Fruit fly (Drosophila melanogaster): ENCODE data around the gene Or67c.

Gene Or67c

DNA sequence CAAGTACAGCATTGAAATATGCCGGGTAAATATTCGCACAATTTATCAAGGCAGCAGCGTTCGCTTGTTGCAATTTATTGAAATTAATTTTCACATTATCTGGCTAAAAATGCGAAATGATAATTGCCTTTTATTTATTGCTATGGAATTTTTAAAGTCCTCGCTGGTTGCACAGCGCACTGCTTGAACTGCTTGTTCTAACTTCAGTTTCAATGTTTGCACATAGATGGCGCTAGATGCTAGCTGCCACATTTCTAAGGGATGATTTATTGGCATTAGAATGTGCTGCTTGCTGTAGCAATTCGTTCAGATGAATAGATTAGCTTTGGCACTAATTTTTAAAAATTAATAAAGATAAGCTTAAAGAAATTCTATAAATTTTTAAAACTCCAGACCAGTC is 40.4 kb upstream of the Or67c start (continued):
- TF ChIP-seq chif (GFP tag; optimal IDR thresholded peaks at IDR 0.05) = peak in 1 of 2 experiments; percentile 54
- peak in 1 of 2 experiments; percentile 11 for TF ChIP-seq tll (GFP tag; optimal IDR thresholded peaks at IDR 0.05)
- TF ChIP-seq Med (GFP tag) = no peak
- 0 out of 3 replicates have a peak, but pooled peaks have one; percentile 23 for TF ChIP-seq Opbp (GFP tag; IDR thresholded peaks at IDR 0.05; ENCODE audit: partially characterized antibody)
- TF ChIP-seq ttk (GFP tag; IDR thresholded peaks at IDR 0.05) = 0 out of 2 replicates have a peak, but pooled peaks have one; percentile 22
- TF ChIP-seq HmgD (GFP tag; optimal IDR thresholded peaks at IDR 0.05) = peak; percentile 52
- no peak for TF ChIP-seq CG6175 (GFP tag; IDR thresholded peaks at IDR 0.05)
- peak in 1 of 2 experiments; percentile 74 for TF ChIP-seq Eip74EF (GFP tag; optimal IDR thresholded peaks at IDR 0.05)
- TF ChIP-seq sens (GFP tag) = peak; percentile 34
- 0 out of 3 replicates have a peak, but pooled peaks have one; percentile 7 for TF ChIP-seq H15 (GFP tag; IDR thresholded peaks at IDR 0.05)
- peak; percentile 75 for TF ChIP-seq Ets65A (GFP tag)
- no peak for TF ChIP-seq Abd-B (GFP tag; optimal IDR thresholded peaks at IDR 0.05)
- peak; percentile 16 for TF ChIP-seq zf30C (GFP tag; optimal IDR thresholded peaks at IDR 0.05)
- peak; percentile 55 for TF ChIP-seq CG15479 (GFP tag; optimal IDR thresholded peaks at IDR 0.05)
- 0 out of 2 replicates have a peak, but pooled peaks have one; percentile 21 for TF ChIP-seq onecut (GFP tag; IDR thresholded peaks at IDR 0.05)
- TF ChIP-seq Dip2 (GFP tag; IDR thresholded peaks at IDR 0.05) = no peak
- TF ChIP-seq CG6272 (GFP tag; IDR thresholded peaks at IDR 0.05) = peak; percentile 13; the same call in 1 of the 2 replicates
- TF ChIP-seq CG15696 (tag; optimal IDR thresholded peaks at IDR 0.05) = peak; percentile 3
- peak; percentile 48 for TF ChIP-seq cad (GFP tag; optimal IDR thresholded peaks at IDR 0.05)
- TF ChIP-seq Antp (GFP tag; optimal IDR thresholded peaks at IDR 0.05) = peak; percentile 22
- TF ChIP-seq CG1603 (tag; optimal IDR thresholded peaks at IDR 0.05) = peak; percentile 24
- no peak for TF ChIP-seq ftz-f1 (GFP tag; optimal IDR thresholded peaks at IDR 0.05)
- TF ChIP-seq stwl (tag; optimal IDR thresholded peaks at IDR 0.05) = peak; percentile 96
- TF ChIP-seq CG2199 (GFP tag; IDR thresholded peaks at IDR 0.05) = peak; percentile 90
- peak; percentile 12 for TF ChIP-seq CG11504 (tag; optimal IDR thresholded peaks at IDR 0.05)
- peak; percentile 92 for TF ChIP-seq CTCF (GFP tag; optimal IDR thresholded peaks at IDR 0.05)
- peak; percentile 8 for TF ChIP-seq Jarid2 (GFP tag; optimal IDR thresholded peaks at IDR 0.05)

DNA sequence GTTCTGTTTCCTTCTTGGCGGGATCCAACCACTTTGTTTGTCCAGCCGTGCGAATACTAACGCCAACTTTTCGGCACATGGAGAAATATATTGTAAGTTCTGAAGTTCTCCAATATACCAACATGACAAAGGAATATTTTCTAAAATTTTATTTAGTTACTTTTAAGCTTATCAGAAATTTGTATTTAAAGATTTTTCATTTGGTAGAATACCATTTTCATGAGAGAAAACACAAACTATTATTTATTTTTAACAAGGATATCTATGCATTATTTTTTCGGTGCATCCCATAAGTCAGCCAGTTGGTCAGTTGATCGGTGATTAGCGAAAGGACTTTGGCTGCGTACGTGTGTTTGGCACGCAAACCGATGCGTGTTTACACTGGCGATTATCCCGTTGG is 39.4 kb upstream of the Or67c start:
- no peak for TF ChIP-seq H2.0 (GFP tag; IDR thresholded peaks at IDR 0.05)
- TF ChIP-seq NC2β (GFP tag; optimal IDR thresholded peaks at IDR 0.05) = no peak
- no peak for TF ChIP-seq psq (GFP tag; optimal IDR thresholded peaks at IDR 0.05)

DNA sequence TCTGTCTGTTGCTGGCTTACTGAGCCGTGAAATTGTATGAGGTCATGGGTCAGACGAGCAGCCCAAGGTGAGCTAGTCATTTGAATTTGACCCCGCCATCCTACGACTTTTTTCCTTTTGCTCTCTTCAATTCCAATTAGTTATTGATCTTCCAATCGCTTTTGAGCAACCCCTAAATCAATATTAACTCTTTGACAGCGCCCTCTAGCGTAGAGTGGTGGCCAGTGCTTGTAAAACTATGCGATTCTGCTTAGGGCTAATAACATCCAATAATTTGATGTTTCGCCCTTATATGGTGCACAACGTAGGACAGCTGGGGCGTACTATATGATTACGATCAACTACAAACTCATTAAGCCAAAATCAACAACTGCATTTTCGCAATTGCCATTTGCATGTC is 37.3 kb upstream of the Or67c start:
- peak; percentile 54 for TF ChIP-seq CG15696 (tag; optimal IDR thresholded peaks at IDR 0.05)
- TF ChIP-seq NFAT (GFP tag; IDR thresholded peaks at IDR 0.05) = no peak
- TF ChIP-seq CG4424 (GFP tag; optimal IDR thresholded peaks at IDR 0.05) = no peak
- TF ChIP-seq CG10462 (GFP tag; optimal IDR thresholded peaks at IDR 0.05) = no peak
- TF ChIP-seq cad (GFP tag; optimal IDR thresholded peaks at IDR 0.05) = peak; percentile 70
- peak; percentile 36 for TF ChIP-seq Jarid2 (GFP tag; optimal IDR thresholded peaks at IDR 0.05)
- peak; percentile 20 for TF ChIP-seq CG7271 (tag; optimal IDR thresholded peaks at IDR 0.05)
- 0 out of 3 replicates have a peak, but pooled peaks have one; percentile 6 for TF ChIP-seq Mrtf (GFP tag; IDR thresholded peaks at IDR 0.05)
- TF ChIP-seq CG4730 (GFP tag; IDR thresholded peaks at IDR 0.05) = no peak
- no peak for TF ChIP-seq toy (GFP tag; IDR thresholded peaks at IDR 0.05)
- TF ChIP-seq CG14965 (GFP tag; optimal IDR thresholded peaks at IDR 0.05; ENCODE audit: borderline replicate concordance) = peak; percentile 94
- TF ChIP-seq CG31224 (GFP tag; IDR thresholded peaks at IDR 0.05) = no peak
- 0 out of 3 replicates have a peak, but pooled peaks have one; percentile 11 for TF ChIP-seq HLH4C (GFP tag; IDR thresholded peaks at IDR 0.05; ENCODE audit: partially characterized antibody)
- TF ChIP-seq ac (GFP tag; optimal IDR thresholded peaks at IDR 0.05) = peak; percentile 25
- no peak for TF ChIP-seq Stat92E (GFP tag; optimal IDR thresholded peaks at IDR 0.05)
- TF ChIP-seq CG34422 (GFP tag; IDR thresholded peaks at IDR 0.05) = no peak
- 0 out of 2 replicates have a peak, but pooled peaks have one; percentile 27 for TF ChIP-seq ara (GFP tag; IDR thresholded peaks at IDR 0.05)
- no peak for TF ChIP-seq CG9932 (GFP tag; IDR thresholded peaks at IDR 0.05)
- TF ChIP-seq CG10274 (GFP tag; optimal IDR thresholded peaks at IDR 0.05) = no peak
- TF ChIP-seq Nf-YC (tag; optimal IDR thresholded peaks at IDR 0.05) = peak; percentile 46
- TF ChIP-seq CG13894 (tag; optimal IDR thresholded peaks at IDR 0.05) = no peak
- no peak for TF ChIP-seq CG10979 (tag; optimal IDR thresholded peaks at IDR 0.05)
- TF ChIP-seq CG2199 (GFP tag; IDR thresholded peaks at IDR 0.05) = peak; percentile 74; the same call in 1 of the 3 replicates
